Worm (Caenorhabditis elegans): ENCODE measurements around the gene ndua-8.

Gene ndua-8

DNA sequence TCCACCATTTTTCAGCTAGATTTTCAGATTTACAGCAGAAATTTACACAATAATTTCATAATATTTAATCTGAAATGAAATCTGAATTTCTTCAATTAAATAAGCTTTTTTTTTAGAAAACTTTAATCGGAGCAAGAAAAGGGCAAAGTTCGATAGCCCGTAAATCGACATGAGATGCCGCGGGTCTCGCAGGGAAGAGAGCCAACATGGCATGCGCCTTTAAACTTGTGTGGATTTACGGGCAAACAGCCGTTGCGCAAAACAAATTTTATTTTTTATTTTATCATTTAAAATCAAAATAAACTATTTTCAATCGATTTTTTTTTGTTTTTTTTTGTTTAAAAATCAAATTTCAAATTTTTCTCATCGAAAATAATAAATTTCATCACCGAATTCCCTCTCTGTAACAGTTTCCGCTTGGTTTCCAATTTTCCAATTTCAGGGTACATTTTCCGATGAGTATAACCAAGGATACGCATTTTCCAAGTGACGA lies at the start of gene ndua-8, which contains the start of the genes Y54F10AM.15 and rbc-2 (continued):
- no peak for TF ChIP-seq Y105C5A.15 (GFP tag; IDR thresholded peaks at IDR 0.05)
- no peak for TF ChIP-seq egl-27 (tag; optimal IDR thresholded peaks at IDR 0.05)
- no peak for TF ChIP-seq ceh-28 (tag; optimal IDR thresholded peaks at IDR 0.05)
- peak; percentile 84 for TF ChIP-seq rbr-2 (tag; optimal IDR thresholded peaks at IDR 0.05)

ce11 chrIII:2482171-2482570 lies 46.7 kb upstream of the ndua-8 start:
- TF ChIP-seq lsy-2 (tag; optimal IDR thresholded peaks at IDR 0.05) (peak in 1 of 2 experiments; percentile 68), lin-13 (GFP tag; optimal IDR thresholded peaks at IDR 0.05) (peak; percentile 88), unc-62 (GFP tag; optimal IDR thresholded peaks at IDR 0.05 in 1 of 2) (no peak), unc-62 (tag; optimal IDR thresholded peaks at IDR 0.05) (no peak)

DNA sequence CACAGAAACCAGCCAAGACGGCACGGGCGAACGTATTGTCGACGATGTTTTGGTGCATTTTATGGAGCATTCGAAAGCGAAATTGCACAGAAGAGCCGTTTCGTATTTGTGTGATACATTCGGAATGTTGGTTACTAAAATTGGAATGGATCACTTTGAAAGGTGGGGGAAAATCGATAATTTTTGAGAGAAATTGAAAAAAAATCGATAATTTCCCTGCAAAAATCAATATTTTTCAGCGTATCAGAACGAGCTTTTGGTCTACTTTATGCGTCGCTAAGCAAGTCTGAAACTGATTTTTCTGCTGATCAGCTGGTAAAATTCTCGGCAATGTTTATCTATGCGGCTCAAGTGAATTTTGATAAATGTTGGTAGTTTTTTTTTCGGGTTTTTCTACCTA lies 46.1 kb upstream of the ndua-8 start:
- TF ChIP-seq php-3 (GFP tag; IDR thresholded peaks at IDR 0.05) (no peak), ceh-28 (tag; optimal IDR thresholded peaks at IDR 0.05) (peak; percentile 77)

- no peak for TF ChIP-seq ama-1 (optimal IDR thresholded peaks at IDR 0.05)
- TF ChIP-seq nhr-11 (tag; optimal IDR thresholded peaks at IDR 0.05) = no peak
- no peak for TF ChIP-seq ctbp-1 (GFP tag; IDR thresholded peaks at IDR 0.05)
- no peak for TF ChIP-seq jun-1 (tag; optimal IDR thresholded peaks at IDR 0.05)
- no peak for TF ChIP-seq nhr-41 (GFP tag; IDR thresholded peaks at IDR 0.05)
- TF ChIP-seq ZK337.2 (GFP tag; IDR thresholded peaks at IDR 0.05) = no peak
- no peak for TF ChIP-seq hlh-11 (tag; optimal IDR thresholded peaks at IDR 0.05)
- no peak for TF ChIP-seq D1046.2 (GFP tag; IDR thresholded peaks at IDR 0.05)
- peak; percentile 46 for TF ChIP-seq mes-2 (tag; optimal IDR thresholded peaks at IDR 0.05; ENCODE audit: poor library complexity, severe bottlenecking)
- no peak for TF ChIP-seq ZK546.5 (tag; optimal IDR thresholded peaks at IDR 0.05)
- no peak for TF ChIP-seq arid-1 (GFP tag; conservative IDR thresholded peaks at IDR 0.05)
- no peak for TF ChIP-seq F37D6.2 (tag; optimal IDR thresholded peaks at IDR 0.05)
- TF ChIP-seq T26A8.4 (GFP tag; IDR thresholded peaks at IDR 0.05) = no peak
- no peak for TF ChIP-seq sdz-12 (GFP tag; optimal IDR thresholded peaks at IDR 0.05)
- TF ChIP-seq ceh-62 (tag; optimal IDR thresholded peaks at IDR 0.05) = no peak
- TF ChIP-seq spr-3 (GFP tag; optimal IDR thresholded peaks at IDR 0.05) = no peak
- no peak for TF ChIP-seq unc-62 (GFP tag; optimal IDR thresholded peaks at IDR 0.05 in 1 of 2)
- no peak for TF ChIP-seq unc-62 (tag; optimal IDR thresholded peaks at IDR 0.05)
- TF ChIP-seq ceh-82 (tag; optimal IDR thresholded peaks at IDR 0.05) = no peak
- no peak for TF ChIP-seq ceh-20 (GFP tag; IDR thresholded peaks at IDR 0.05)
- no peak for TF ChIP-seq lim-7 (GFP tag; IDR thresholded peaks at IDR 0.05)
- no peak for TF ChIP-seq daf-16 (GFP tag; optimal IDR thresholded peaks at IDR 0.05)
- no peak for TF ChIP-seq daf-16 (tag; optimal IDR thresholded peaks at IDR 0.05)
- no peak for TF ChIP-seq egl-27 (tag; optimal IDR thresholded peaks at IDR 0.05)
- no peak for TF ChIP-seq Y5F2A.4 (GFP tag; optimal IDR thresholded peaks at IDR 0.05)
- TF ChIP-seq daf-19 (GFP tag; conservative IDR thresholded peaks at IDR 0.05) = no peak
- no peak for TF ChIP-seq dve-1 (tag; optimal IDR thresholded peaks at IDR 0.05; ENCODE audit: insufficient read depth)
- TF ChIP-seq lin-38 (GFP tag; IDR thresholded peaks at IDR 0.05) = peak; percentile 36
- TF ChIP-seq Y75B8A.6 (GFP tag; IDR thresholded peaks at IDR 0.05) = no peak
- peak; percentile 88 for TF ChIP-seq aha-1 (tag)
- no peak for TF ChIP-seq nhr-111 (GFP tag; optimal IDR thresholded peaks at IDR 0.05)
- no peak for TF ChIP-seq snpc-4 (tag; optimal IDR thresholded peaks at IDR 0.05)
- no peak for TF ChIP-seq attf-4 (tag; optimal IDR thresholded peaks at IDR 0.05)
- peak in 1 of 2 experiments; percentile 40 for TF ChIP-seq lsy-2 (tag; optimal IDR thresholded peaks at IDR 0.05)
- TF ChIP-seq gei-8 (GFP tag; optimal IDR thresholded peaks at IDR 0.05) = no peak
- no peak for TF ChIP-seq ztf-11 (tag; optimal IDR thresholded peaks at IDR 0.05)
- TF ChIP-seq ceh-32 (tag; optimal IDR thresholded peaks at IDR 0.05; ENCODE audit: poor library complexity) = no peak
- TF ChIP-seq lir-3 (tag; optimal IDR thresholded peaks at IDR 0.05) = no peak
- peak; percentile 24 for TF ChIP-seq dpl-1 (GFP tag; optimal IDR thresholded peaks at IDR 0.05)
- TF ChIP-seq set-16 (GFP tag; IDR thresholded peaks at IDR 0.05) = no peak
Observed at ce11 chrIII:2487046-2487760, 41.7 kb upstream of the ndua-8 start, which contains the start of gene Y54F10AL.1. Gene Y54F10AL.1 (plus strand): TSS chrIII:2487710.

Data from whole organism, L4 larva.